Worm (Caenorhabditis elegans): ENCODE results near the gene C36A4.4.

C36A4.4 gene

ce11 chrIII:3831798-3832197 lies 11.6 kb downstream of the C36A4.4 start:
- TF ChIP-seq blmp-1 (tag; optimal IDR thresholded peaks at IDR 0.05), result no peak
- TF ChIP-seq nhr-2 (tag; optimal IDR thresholded peaks at IDR 0.05), result no peak
- TF ChIP-seq lin-32 (GFP tag; optimal IDR thresholded peaks at IDR 0.05), result no peak
- no peak for TF ChIP-seq ceh-83 (GFP tag; optimal IDR thresholded peaks at IDR 0.05)
- no peak for TF ChIP-seq drap-1 (GFP tag; optimal IDR thresholded peaks at IDR 0.05)
- no peak for TF ChIP-seq flh-1 (GFP tag; optimal IDR thresholded peaks at IDR 0.05)
- TF ChIP-seq mep-1 (tag; optimal IDR thresholded peaks at IDR 0.05), result no peak

DNA sequence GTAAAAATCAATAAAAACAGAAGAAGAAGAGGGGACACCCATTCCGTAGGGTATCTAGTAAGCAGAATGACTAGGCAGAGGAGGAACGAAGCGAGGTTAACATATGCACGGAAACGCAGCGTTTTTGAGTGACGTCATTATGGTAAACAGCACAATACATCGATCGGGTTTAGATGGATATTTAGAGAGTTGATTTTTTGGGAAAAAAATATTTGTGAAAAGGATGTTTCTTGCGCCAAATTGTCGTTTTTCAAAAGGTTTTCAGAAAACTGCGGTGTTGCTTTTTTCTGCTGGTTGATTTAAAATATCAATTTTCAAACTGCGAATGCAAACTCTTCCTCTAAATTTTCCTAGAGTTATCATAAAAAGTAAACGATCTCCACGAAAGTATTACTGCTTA lies 12.0 kb downstream of the C36A4.4 start, which contains the start of gene C36A4.10:
Gene C36A4.10 (minus strand): TSS at position 101 of the 400 bp plus-strand sequence.
- TF ChIP-seq sptf-1 (tag; optimal IDR thresholded peaks at IDR 0.05), result no peak
- TF ChIP-seq mep-1 (tag; optimal IDR thresholded peaks at IDR 0.05), result no peak
- no peak for TF ChIP-seq bed-3 (GFP tag; optimal IDR thresholded peaks at IDR 0.05)
- peak; percentile 29 for TF ChIP-seq zip-8 (tag; optimal IDR thresholded peaks at IDR 0.05)
- TF ChIP-seq sem-2 (GFP tag; optimal IDR thresholded peaks at IDR 0.05), result no peak
- peak; percentile 1 for TF ChIP-seq cnd-1 (tag; optimal IDR thresholded peaks at IDR 0.05)
- TF ChIP-seq nhr-237 (tag; optimal IDR thresholded peaks at IDR 0.05), result no peak

ce11 chrIII:3829105-3829504 lies 14.3 kb downstream of the C36A4.4 start, which contains the start of gene cnnm-5:
Gene cnnm-5, minus strand, starts transcription at chrIII:3829205.
- no peak for TF ChIP-seq flh-1 (GFP tag; optimal IDR thresholded peaks at IDR 0.05)
- no peak for TF ChIP-seq lin-32 (GFP tag; optimal IDR thresholded peaks at IDR 0.05)
- no peak for TF ChIP-seq lsy-2 (tag; optimal IDR thresholded peaks at IDR 0.05)
- no peak for TF ChIP-seq unc-39 (tag; optimal IDR thresholded peaks at IDR 0.05)
- no peak for TF ChIP-seq sptf-1 (tag; optimal IDR thresholded peaks at IDR 0.05)
- no peak for TF ChIP-seq nhr-28 (tag; optimal IDR thresholded peaks at IDR 0.05)
- no peak for TF ChIP-seq sem-2 (GFP tag; optimal IDR thresholded peaks at IDR 0.05)
- no peak for TF ChIP-seq nhr-12 (tag; optimal IDR thresholded peaks at IDR 0.05)
- TF ChIP-seq mls-2 (tag; optimal IDR thresholded peaks at IDR 0.05), result no peak
- no peak for TF ChIP-seq ceh-83 (GFP tag; optimal IDR thresholded peaks at IDR 0.05)
- no peak for TF ChIP-seq nhr-76 (tag; optimal IDR thresholded peaks at IDR 0.05)
- no peak for TF ChIP-seq blmp-1 (tag; optimal IDR thresholded peaks at IDR 0.05)
- TF ChIP-seq ztf-11 (tag; optimal IDR thresholded peaks at IDR 0.05), result no peak
- no peak for TF ChIP-seq nhr-2 (tag; optimal IDR thresholded peaks at IDR 0.05)
- TF ChIP-seq lin-13 (tag; optimal IDR thresholded peaks at IDR 0.05), result no peak
- no peak for TF ChIP-seq elt-3 (tag; optimal IDR thresholded peaks at IDR 0.05)
- no peak for TF ChIP-seq unc-120 (tag; optimal IDR thresholded peaks at IDR 0.05; ENCODE audit: poor library complexity, severe bottlenecking)
- no peak for TF ChIP-seq elt-1 (tag; optimal IDR thresholded peaks at IDR 0.05; ENCODE audit: borderline replicate concordance, insufficient read depth)
- TF ChIP-seq M03D4.4 (tag; optimal IDR thresholded peaks at IDR 0.05), result no peak

ce11 chrIII:3821969-3822453 lies 21.4 kb downstream of the C36A4.4 start, which contains the start of gene amx-1:
Gene amx-1, plus strand, starts transcription at chrIII:3822403.
- no peak for TF ChIP-seq nhr-76 (tag; optimal IDR thresholded peaks at IDR 0.05)
- peak; percentile 10 for TF ChIP-seq cnd-1 (tag; optimal IDR thresholded peaks at IDR 0.05)
- peak; percentile 56 for TF ChIP-seq nhr-2 (tag; optimal IDR thresholded peaks at IDR 0.05)
- TF ChIP-seq ces-1 (GFP tag; optimal IDR thresholded peaks at IDR 0.05), result peak; percentile 14
- TF ChIP-seq blmp-1 (tag; optimal IDR thresholded peaks at IDR 0.05), result no peak
- peak; percentile 2 for TF ChIP-seq hlh-1 (tag; optimal IDR thresholded peaks at IDR 0.05)
- peak; percentile 26 for TF ChIP-seq elt-1 (tag; optimal IDR thresholded peaks at IDR 0.05; ENCODE audit: borderline replicate concordance, insufficient read depth)

DNA sequence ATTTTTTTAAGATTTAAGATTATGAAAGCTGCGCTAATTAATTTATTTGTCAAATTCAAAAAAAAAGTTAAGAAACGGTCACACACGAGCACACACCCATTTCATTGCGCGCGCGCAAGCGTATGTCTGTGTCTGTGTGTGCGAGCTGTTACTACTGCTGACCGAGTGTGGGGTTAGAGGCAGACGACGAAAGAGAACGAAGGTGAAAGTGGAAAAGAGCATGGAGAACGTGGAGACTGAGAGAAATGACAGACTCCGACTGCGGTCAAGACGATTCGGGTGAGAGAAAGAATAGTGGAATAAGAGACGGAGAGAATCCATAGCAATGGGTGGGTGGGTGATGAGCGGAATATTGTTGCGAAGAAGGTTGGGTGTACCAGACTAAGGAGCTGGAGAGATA lies 23.3 kb downstream of the C36A4.4 start:
- peak; percentile 35 for TF ChIP-seq ceh-39 (tag; optimal IDR thresholded peaks at IDR 0.05)
- TF ChIP-seq nhr-237 (tag; optimal IDR thresholded peaks at IDR 0.05), result peak; percentile 9
- TF ChIP-seq tbx-8 (GFP tag; optimal IDR thresholded peaks at IDR 0.05), result no peak
- TF ChIP-seq mab-5 (tag; optimal IDR thresholded peaks at IDR 0.05), result no peak
- TF ChIP-seq nhr-2 (tag; optimal IDR thresholded peaks at IDR 0.05), result peak; percentile 80
- no peak for TF ChIP-seq sem-2 (GFP tag; optimal IDR thresholded peaks at IDR 0.05)
- TF ChIP-seq elt-3 (tag; optimal IDR thresholded peaks at IDR 0.05), result no peak
- TF ChIP-seq mep-1 (tag; optimal IDR thresholded peaks at IDR 0.05), result peak; percentile 53
- no peak for TF ChIP-seq ceh-83 (GFP tag; optimal IDR thresholded peaks at IDR 0.05)
- TF ChIP-seq bed-3 (GFP tag; optimal IDR thresholded peaks at IDR 0.05), result no peak
- TF ChIP-seq nhr-28 (tag; optimal IDR thresholded peaks at IDR 0.05), result no peak
- peak; percentile 30 for TF ChIP-seq lin-32 (GFP tag; optimal IDR thresholded peaks at IDR 0.05)
- no peak for TF ChIP-seq ceh-43 (GFP tag; optimal IDR thresholded peaks at IDR 0.05)
- peak; percentile 64 for TF ChIP-seq ham-2 (GFP tag; optimal IDR thresholded peaks at IDR 0.05)
- peak; percentile 69 for TF ChIP-seq cnd-1 (tag; optimal IDR thresholded peaks at IDR 0.05)
- peak; percentile 42 for TF ChIP-seq ces-1 (GFP tag; optimal IDR thresholded peaks at IDR 0.05)
- TF ChIP-seq lsy-2 (tag; optimal IDR thresholded peaks at IDR 0.05), result peak; percentile 15
- TF ChIP-seq M03D4.4 (tag; optimal IDR thresholded peaks at IDR 0.05), result peak; percentile 11
- no peak for TF ChIP-seq flh-1 (GFP tag; optimal IDR thresholded peaks at IDR 0.05)
- TF ChIP-seq ztf-11 (tag; optimal IDR thresholded peaks at IDR 0.05), result no peak
- peak; percentile 84 for TF ChIP-seq unc-120 (tag; optimal IDR thresholded peaks at IDR 0.05; ENCODE audit: poor library complexity, severe bottlenecking)
- TF ChIP-seq blmp-1 (tag; optimal IDR thresholded peaks at IDR 0.05), result peak; percentile 90
- TF ChIP-seq nhr-76 (tag; optimal IDR thresholded peaks at IDR 0.05), result no peak
- peak; percentile 46 for TF ChIP-seq mls-2 (tag; optimal IDR thresholded peaks at IDR 0.05)
- TF ChIP-seq drap-1 (GFP tag; optimal IDR thresholded peaks at IDR 0.05), result peak; percentile 43
- no peak for TF ChIP-seq unc-39 (tag; optimal IDR thresholded peaks at IDR 0.05)
- peak; percentile 45 for TF ChIP-seq hlh-1 (tag; optimal IDR thresholded peaks at IDR 0.05)
- TF ChIP-seq nhr-12 (tag; optimal IDR thresholded peaks at IDR 0.05), result no peak
- TF ChIP-seq zip-8 (tag; optimal IDR thresholded peaks at IDR 0.05), result no peak
- peak; percentile 81 for TF ChIP-seq pha-4 (tag; optimal IDR thresholded peaks at IDR 0.05)
- TF ChIP-seq elt-1 (tag; optimal IDR thresholded peaks at IDR 0.05; ENCODE audit: borderline replicate concordance, insufficient read depth), result no peak
- TF ChIP-seq snpc-4 (tag; optimal IDR thresholded peaks at IDR 0.05), result no peak
- TF ChIP-seq unc-62 (GFP tag; optimal IDR thresholded peaks at IDR 0.05), result peak; percentile 74
- peak; percentile 63 for TF ChIP-seq lin-13 (tag; optimal IDR thresholded peaks at IDR 0.05)
- TF ChIP-seq sptf-1 (tag; optimal IDR thresholded peaks at IDR 0.05), result peak; percentile 67

Data from whole organism, mixed stage, embryonic.